Fruit fly (Drosophila melanogaster) whole organism, embryonic: ENCODE data around the gene Doc1.

ENCODE experiments used
- Antp ChIP-seq: fragments of 200-800 bp; sonication (Bioruptor generic); optimal IDR thresholded peaks from 3 replicates; lab custom pipeline; 2016; ENCODE audit warnings: missing biosample characterization, missing genetic modification characterization
- BEAF-32 ChIP-seq: fragments of 200-800 bp; sonication (Bioruptor generic); optimal IDR thresholded peaks from 3 replicates; lab custom pipeline; 2017; ENCODE audit warnings: missing biosample characterization, missing genetic modification characterization, mild to moderate bottlenecking, moderate library complexity, missing genetic modification reagents
- BtbVII ChIP-seq: fragments of 200-800 bp; sonication (Bioruptor generic); optimal IDR thresholded peaks from 3 replicates; lab custom pipeline; 2017; ENCODE audit warnings: missing biosample characterization, mild to moderate bottlenecking, missing genetic modification characterization
- CG10565 ChIP-seq: fragments of 200-800 bp; sonication (Bioruptor generic); optimal IDR thresholded peaks from 3 replicates; lab custom pipeline; 2016; ENCODE audit warnings: missing biosample characterization, mild to moderate bottlenecking, missing genetic modification characterization
- CG11504 ChIP-seq: fragments of 200-800 bp; sonication (Bioruptor generic); optimal IDR thresholded peaks from 3 replicates; lab custom pipeline; 2019; ENCODE audit warnings: missing biosample characterization, mild to moderate bottlenecking, missing genetic modification characterization, moderate library complexity
- CG12104 ChIP-seq: fragments of 200-800 bp; sonication (Bioruptor generic); optimal IDR thresholded peaks from 3 replicates; lab custom pipeline; 2016; ENCODE audit warnings: missing biosample characterization, missing genetic modification characterization
- CG12391 ChIP-seq: fragments of 200-800 bp; sonication (Bioruptor generic); optimal IDR thresholded peaks from 3 replicates; lab custom pipeline; 2018; ENCODE audit warnings: missing biosample characterization, mild to moderate bottlenecking, missing genetic modification characterization, moderate library complexity
- CG12769 ChIP-seq: fragments of 200-800 bp; sonication (Bioruptor generic); optimal IDR thresholded peaks from 2 replicates; lab custom pipeline; 2019; ENCODE audit warnings: missing biosample characterization, mild to moderate bottlenecking, missing genetic modification characterization, moderate library complexity
- CG13624 ChIP-seq: fragments of 200-800 bp; sonication (Bioruptor generic); optimal IDR thresholded peaks from 2 replicates; lab custom pipeline; 2016; ENCODE audit warnings: missing biosample characterization, missing genetic modification characterization
- CG14667 ChIP-seq: fragments of 200-800 bp; sonication (Bioruptor generic); IDR thresholded peaks from 2 replicates; pipeline ENCODE4 v1.3.6; 2022; ENCODE audit warnings: missing biosample characterization, missing genetic modification characterization
- CG15514 ChIP-seq: fragments of 200-800 bp; sonication (Bioruptor generic); optimal IDR thresholded peaks from 3 replicates; lab custom pipeline; 2017; ENCODE audit warnings: missing biosample characterization, missing genetic modification characterization, mild to moderate bottlenecking, moderate library complexity, missing genetic modification reagents
- CG15696 ChIP-seq: fragments of 200-800 bp; sonication (Bioruptor generic); optimal IDR thresholded peaks from 2 replicates; lab custom pipeline; 2019; ENCODE audit warnings: missing biosample characterization, mild to moderate bottlenecking, missing genetic modification characterization, moderate library complexity
- CG16813 ChIP-seq: fragments of 200-800 bp; sonication (Bioruptor generic); IDR thresholded peaks from 3 replicates; pipeline ENCODE4 v1.3.6; 2022; ENCODE audit warnings: missing biosample characterization, missing genetic modification characterization; ENCODE audit not compliant: partially characterized antibody
- CG17568 ChIP-seq: fragments of 200-800 bp; sonication (Bioruptor generic); optimal IDR thresholded peaks from 2 replicates; lab custom pipeline; 2018; ENCODE audit warnings: missing biosample characterization, mild to moderate bottlenecking, missing genetic modification characterization, moderate library complexity
- CG18011 ChIP-seq: fragments of 200-800 bp; sonication (Bioruptor generic); optimal IDR thresholded peaks from 2 replicates; lab custom pipeline; 2017; ENCODE audit warnings: missing biosample characterization, missing genetic modification characterization, mild to moderate bottlenecking, moderate library complexity, missing genotype
- CG18619 ChIP-seq: fragments of 200-800 bp; sonication (Bioruptor generic); optimal IDR thresholded peaks from 3 replicates; lab custom pipeline; 2017; ENCODE audit warnings: missing biosample characterization, mild to moderate bottlenecking, missing genetic modification characterization
- CG2129 ChIP-seq: fragments of 200-800 bp; sonication (Bioruptor generic); IDR thresholded peaks from 2 replicates; pipeline ENCODE4 v1.3.6; 2022; ENCODE audit warnings: missing biosample characterization, missing genetic modification characterization; ENCODE audit not compliant: partially characterized antibody
- CG2678 ChIP-seq: fragments of 200-800 bp; sonication (Bioruptor generic); optimal IDR thresholded peaks from 3 replicates; lab custom pipeline; 2019; ENCODE audit warnings: missing biosample characterization, mild to moderate bottlenecking, missing genetic modification characterization, moderate library complexity
- CG31441 ChIP-seq: fragments of 200-800 bp; sonication (Bioruptor generic); IDR thresholded peaks from 2 replicates; pipeline ENCODE4 v1.3.6; 2022; ENCODE audit warnings: missing biosample characterization, missing genetic modification characterization
- CG3281 ChIP-seq: fragments of 200-800 bp; sonication (Bioruptor generic); optimal IDR thresholded peaks from 3 replicates; lab custom pipeline; 2017; ENCODE audit warnings: missing biosample characterization, mild to moderate bottlenecking, missing genetic modification characterization
- CG4707 ChIP-seq: fragments of 200-800 bp; sonication (Bioruptor generic); optimal IDR thresholded peaks from 2 replicates; lab custom pipeline; 2018; ENCODE audit warnings: missing biosample characterization, mild to moderate bottlenecking, missing genetic modification characterization, moderate library complexity
- CG4820 ChIP-seq: fragments of 200-800 bp; sonication (Bioruptor generic); optimal IDR thresholded peaks from 3 replicates; lab custom pipeline; 2016; ENCODE audit warnings: missing biosample characterization, missing genetic modification characterization
- CG4854 ChIP-seq: fragments of 200-800 bp; sonication (Bioruptor generic); optimal IDR thresholded peaks from 2 replicates; lab custom pipeline; 2016; ENCODE audit warnings: missing biosample characterization, missing genetic modification characterization, inconsistent platforms
- CG6254 ChIP-seq: fragments of 200-800 bp; sonication (Bioruptor generic); optimal IDR thresholded peaks from 3 replicates; lab custom pipeline; 2017; ENCODE audit warnings: mild to moderate bottlenecking, missing biosample characterization, missing genetic modification reagents, missing genetic modification characterization
- CG7271 ChIP-seq: fragments of 200-800 bp; sonication (Bioruptor generic); optimal IDR thresholded peaks from 2 replicates; lab custom pipeline; 2018; ENCODE audit warnings: missing biosample characterization, mild to moderate bottlenecking, missing genetic modification characterization, moderate library complexity
- CG7786 ChIP-seq: fragments of 200-800 bp; sonication (Bioruptor generic); optimal IDR thresholded peaks from 2 replicates; lab custom pipeline; 2016; ENCODE audit warnings: missing biosample characterization, missing genetic modification characterization
- CG7928 ChIP-seq: fragments of 200-800 bp; sonication (Bioruptor generic); optimal IDR thresholded peaks from 2 replicates; lab custom pipeline; 2017; ENCODE audit warnings: missing biosample characterization, mild to moderate bottlenecking, missing genetic modification characterization
- CG8359 ChIP-seq: fragments of 200-800 bp; sonication (Bioruptor generic); optimal IDR thresholded peaks from 2 replicates; lab custom pipeline; 2017; ENCODE audit warnings: missing biosample characterization, mild to moderate bottlenecking, missing genetic modification characterization, borderline replicate concordance
- CG8478 ChIP-seq: fragments of >200 bp; optimal IDR thresholded peaks from 2 replicates; lab custom pipeline; 2018
- Chrac-16 ChIP-seq: fragments of 200-800 bp; sonication (Bioruptor generic); optimal IDR thresholded peaks from 3 replicates; lab custom pipeline; 2016; ENCODE audit warnings: missing biosample characterization, missing genetic modification characterization
- HLHmδ ChIP-seq: fragments of 200-800 bp; sonication (Bioruptor generic); optimal IDR thresholded peaks from 2 replicates; lab custom pipeline; 2018; ENCODE audit warnings: missing biosample characterization, mild to moderate bottlenecking, missing genetic modification characterization, moderate library complexity
- Hmx ChIP-seq: fragments of 200-800 bp; sonication (Bioruptor generic); optimal IDR thresholded peaks from 2 replicates; lab custom pipeline; 2016; ENCODE audit warnings: missing biosample characterization, missing genetic modification characterization
- Nf-YB ChIP-seq: fragments of 200-800 bp; sonication (Bioruptor generic); optimal IDR thresholded peaks from 3 replicates; lab custom pipeline; 2019; ENCODE audit warnings: missing biosample characterization, mild to moderate bottlenecking, missing genetic modification characterization, moderate library complexity
- bab2 ChIP-seq: fragments of 200-800 bp; sonication (Bioruptor generic); optimal IDR thresholded peaks from 2 replicates; lab custom pipeline; 2016; ENCODE audit warnings: missing biosample characterization, missing genetic modification characterization
- btn ChIP-seq: fragments of 200-800 bp; sonication (Bioruptor generic); optimal IDR thresholded peaks from 2 replicates; lab custom pipeline; 2016; ENCODE audit warnings: missing biosample characterization, missing genetic modification characterization
- ewg ChIP-seq: fragments of 200-800 bp; sonication (Bioruptor generic); optimal IDR thresholded peaks from 3 replicates; lab custom pipeline; 2017; ENCODE audit warnings: mild to moderate bottlenecking, missing biosample characterization, missing genetic modification reagents, missing genetic modification characterization
- ham ChIP-seq: fragments of 200-800 bp; sonication (Bioruptor generic); IDR thresholded peaks from 2 replicates; pipeline ENCODE4 v1.3.6; 2022; ENCODE audit warnings: missing biosample characterization, missing genetic modification characterization
- jing ChIP-seq: fragments of 200-800 bp; sonication (Bioruptor generic); optimal IDR thresholded peaks from 2 replicates; lab custom pipeline; 2018; ENCODE audit warnings: missing biosample characterization, mild to moderate bottlenecking, missing genetic modification characterization
- lilli ChIP-seq: fragments of 200-800 bp; sonication (Bioruptor generic); optimal IDR thresholded peaks from 3 replicates; lab custom pipeline; 2016; ENCODE audit warnings: missing biosample characterization, missing genetic modification characterization
- oc ChIP-seq: fragments of 200-800 bp; sonication (Bioruptor generic); optimal IDR thresholded peaks from 2 replicates; lab custom pipeline; 2018; ENCODE audit warnings: missing biosample characterization, mild to moderate bottlenecking, missing genetic modification characterization, moderate library complexity
- odd ChIP-seq: fragments of 200-800 bp; sonication (Bioruptor generic); optimal IDR thresholded peaks from 2 replicates; lab custom pipeline; 2017; ENCODE audit warnings: missing biosample characterization, mild to moderate bottlenecking, missing genetic modification characterization
- onecut ChIP-seq: fragments of 200-800 bp; sonication (Bioruptor generic); IDR thresholded peaks from 2 replicates; pipeline ENCODE4 v1.3.6; 2022; ENCODE audit warnings: missing biosample characterization, missing genetic modification characterization
- phol ChIP-seq: fragments of 200-800 bp; sonication (Bioruptor generic); optimal IDR thresholded peaks from 3 replicates; lab custom pipeline; 2018; ENCODE audit warnings: missing biosample characterization, mild to moderate bottlenecking, missing genetic modification characterization, moderate library complexity
- run ChIP-seq: fragments of 200-800 bp; sonication (Bioruptor generic); optimal IDR thresholded peaks from 3 replicates; lab custom pipeline; 2018; ENCODE audit warnings: missing biosample characterization, mild to moderate bottlenecking, missing genetic modification characterization
- scrt ChIP-seq: fragments of 200-800 bp; sonication (Bioruptor generic); optimal IDR thresholded peaks from 2 replicates; lab custom pipeline; 2018; ENCODE audit warnings: missing biosample characterization, mild to moderate bottlenecking, missing genetic modification characterization, moderate library complexity
- sens ChIP-seq: fragments of 200-800 bp; sonication (Bioruptor generic); peaks from one replicate; lab custom pipeline; 2016; ENCODE audit warnings: missing biosample characterization, missing genetic modification characterization
- sim ChIP-seq: fragments of 200-800 bp; sonication (Bioruptor generic); IDR thresholded peaks from 2 replicates; pipeline ENCODE4 v1.3.6; 2022; ENCODE audit warnings: missing biosample characterization, missing genetic modification characterization
- slp2 ChIP-seq: fragments of 200-800 bp; sonication (Bioruptor generic); optimal IDR thresholded peaks from 2 replicates; lab custom pipeline; 2016; ENCODE audit warnings: missing biosample characterization, missing genetic modification characterization
- sqz ChIP-seq: fragments of 200-800 bp; sonication (Bioruptor generic); optimal IDR thresholded peaks from 3 replicates; lab custom pipeline; 2018; ENCODE audit warnings: missing biosample characterization, mild to moderate bottlenecking, missing genetic modification characterization
- tio ChIP-seq: fragments of 200-800 bp; sonication (Bioruptor generic); optimal IDR thresholded peaks from 2 replicates; lab custom pipeline; 2017; ENCODE audit warnings: missing biosample characterization, missing genetic modification characterization, inconsistent platforms
- usp ChIP-seq: fragments of >200 bp; optimal IDR thresholded peaks from 2 replicates; lab custom pipeline; 2017; ENCODE audit warnings: missing biosample characterization, missing genetic modification characterization

Doc1 gene

DNA sequence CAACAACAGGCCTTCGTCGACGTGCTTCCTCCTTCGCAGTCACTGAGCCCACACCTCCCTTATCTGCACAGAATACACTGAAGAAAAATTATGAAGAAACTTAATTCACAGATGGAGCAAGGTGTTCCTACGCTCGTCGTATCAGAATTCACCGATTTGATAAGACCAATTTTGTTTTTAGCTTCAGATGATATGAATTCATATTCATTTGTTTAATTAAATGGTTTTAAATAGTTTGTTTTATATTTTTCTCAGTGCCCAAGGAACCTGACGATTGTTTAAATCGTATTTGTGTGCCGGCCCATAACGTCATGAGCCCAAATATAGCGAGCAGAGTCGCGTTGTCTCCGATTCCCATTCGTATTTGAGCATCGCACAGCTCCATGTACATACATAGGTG, 17.5 kb upstream of the Doc1 start (continued):
- TF ChIP-seq Antp (GFP tag; lab: Kevin White, UChicago), result peak; percentile 28
- TF ChIP-seq CG16813 (GFP tag; lab: Robert Waterston, UW), result no peak
- TF ChIP-seq CG12104 (GFP tag; lab: Kevin White, UChicago), result peak; percentile 35
- TF ChIP-seq CG8478 (lab: Kevin White, UChicago), result no peak
- TF ChIP-seq CG10565 (GFP tag; lab: Kevin White, UChicago), result no peak
- peak; percentile 17 for TF ChIP-seq BtbVII (GFP tag; lab: Kevin White, UChicago)
- peak; percentile 77 for TF ChIP-seq Chrac-16 (GFP tag; lab: Kevin White, UChicago)
- TF ChIP-seq CG18619, result peak; percentile 26
- TF ChIP-seq lilli (GFP tag; lab: Kevin White, UChicago), result peak; percentile 73
- no peak for TF ChIP-seq ham (GFP tag; lab: Robert Waterston, UW)
- no peak for TF ChIP-seq HLHmδ (GFP tag; lab: Kevin White, UChicago)
- no peak for TF ChIP-seq CG8359 (GFP tag; lab: Kevin White, UChicago)
- TF ChIP-seq BEAF-32 (GFP tag; lab: Kevin White, UChicago), result no peak
- TF ChIP-seq CG2678 (tag; lab: Kevin White, UChicago), result peak; percentile 71
- peak; percentile 78 for TF ChIP-seq CG12391
- TF ChIP-seq usp (GFP tag; lab: Kevin White, UChicago), result no peak
- TF ChIP-seq oc (tag; lab: Kevin White, UChicago), result no peak
- no peak for TF ChIP-seq CG14667 (GFP tag; lab: Robert Waterston, UW)
- peak; percentile 39 for TF ChIP-seq ewg (GFP tag; lab: Kevin White, UChicago)
- TF ChIP-seq tio (GFP tag; lab: Kevin White, UChicago), result peak; percentile 64
- TF ChIP-seq CG2129 (GFP tag; lab: Robert Waterston, UW), result no peak
- peak; percentile 29 for TF ChIP-seq CG4854 (GFP tag; lab: Kevin White, UChicago)
- TF ChIP-seq Nf-YB (GFP tag; lab: Kevin White, UChicago), result no peak
- TF ChIP-seq sens (GFP tag; lab: Kevin White, UChicago), result peak; percentile 97
- TF ChIP-seq CG12769 (tag; lab: Kevin White, UChicago), result peak; percentile 34
- TF ChIP-seq onecut (GFP tag; lab: Robert Waterston, UW), result peak; percentile 57
- TF ChIP-seq btn, result peak; percentile 63
- peak; percentile 59 for TF ChIP-seq bab2 (GFP tag; lab: Kevin White, UChicago)
- TF ChIP-seq CG4707, result peak; percentile 26
- TF ChIP-seq CG13624 (GFP tag; lab: Kevin White, UChicago), result peak; percentile 19
- no peak for TF ChIP-seq odd (GFP tag; lab: Kevin White, UChicago)
- peak; percentile 64 for TF ChIP-seq CG4820 (GFP tag; lab: Kevin White, UChicago)
- TF ChIP-seq CG31441 (GFP tag; lab: Robert Waterston, UW), result peak; percentile 85
- TF ChIP-seq sim (GFP tag; lab: Robert Waterston, UW), result peak; percentile 40; the same call in 1 of the 2 replicates
- peak; percentile 32 for TF ChIP-seq CG17568 (GFP tag; lab: Kevin White, UChicago)
- peak; percentile 35 for TF ChIP-seq CG3281 (GFP tag; lab: Kevin White, UChicago)
- peak; percentile 11 for TF ChIP-seq sqz (GFP tag; lab: Kevin White, UChicago)
- TF ChIP-seq CG18011 (GFP tag; lab: Kevin White, UChicago), result no peak
- TF ChIP-seq CG6254 (GFP tag; lab: Kevin White, UChicago), result peak; percentile 61
- peak; percentile 30 for TF ChIP-seq jing (GFP tag; lab: Kevin White, UChicago)
- TF ChIP-seq CG11504, result peak; percentile 69
- peak; percentile 74 for TF ChIP-seq CG7271 (tag; lab: Kevin White, UChicago)
- peak; percentile 35 for TF ChIP-seq CG7786 (GFP tag; lab: Kevin White, UChicago)
- no peak for TF ChIP-seq CG15514 (GFP tag; lab: Kevin White, UChicago)
- no peak for TF ChIP-seq Hmx (GFP tag; lab: Kevin White, UChicago)
- TF ChIP-seq CG15696, result peak; percentile 94
- TF ChIP-seq run (tag; lab: Kevin White, UChicago), result no peak
- no peak for TF ChIP-seq CG7928
- peak; percentile 72 for TF ChIP-seq phol
- TF ChIP-seq scrt, result peak; percentile 36
- TF ChIP-seq slp2 (GFP tag; lab: Kevin White, UChicago), result peak; percentile 33
